Fruit fly (Drosophila melanogaster) whole organism, embryonic: ENCODE data around the gene Bx.

ENCODE experiments used
- Bteb2 ChIP-seq: fragments of 200-800 bp; sonication (Bioruptor generic); optimal IDR thresholded peaks from 2 replicates; lab custom pipeline; 2016; ENCODE audit warnings: missing biosample characterization, missing genetic modification characterization
- CG11456 ChIP-seq: fragments of 200-800 bp; sonication (Bioruptor generic); IDR thresholded peaks from 3 replicates; pipeline ENCODE4 v1.3.6; 2022; ENCODE audit warnings: missing biosample characterization, missing genetic modification characterization
- CG12391 ChIP-seq: fragments of 200-800 bp; sonication (Bioruptor generic); optimal IDR thresholded peaks from 3 replicates; lab custom pipeline; 2018; ENCODE audit warnings: missing biosample characterization, mild to moderate bottlenecking, missing genetic modification characterization, moderate library complexity
- CG12659 ChIP-seq: fragments of 200-800 bp; sonication (Bioruptor generic); optimal IDR thresholded peaks from 3 replicates; lab custom pipeline; 2017; ENCODE audit warnings: mild to moderate bottlenecking, missing biosample characterization, missing genetic modification reagents, missing genetic modification characterization
- CG14441 ChIP-seq: fragments of 200-800 bp; sonication (Bioruptor generic); IDR thresholded peaks from 2 replicates; pipeline ENCODE4 v1.3.6; 2022; ENCODE audit warnings: missing biosample characterization, missing genetic modification characterization
- CG15073 ChIP-seq: fragments of 200-800 bp; sonication (Bioruptor generic); optimal IDR thresholded peaks from 2 replicates; lab custom pipeline; 2016; ENCODE audit warnings: missing biosample characterization, missing genetic modification characterization
- CG17328 ChIP-seq: fragments of 200-800 bp; sonication (Bioruptor generic); IDR thresholded peaks from 2 replicates; pipeline ENCODE4 v1.3.6; 2022; ENCODE audit warnings: missing biosample characterization, missing genetic modification characterization
- CG17829 ChIP-seq: fragments of 200-800 bp; optimal IDR thresholded peaks from 2 replicates; lab custom pipeline; 2019; ENCODE audit warnings: missing biosample characterization, mild to moderate bottlenecking, missing genetic modification characterization, moderate library complexity
- CG32772 ChIP-seq: fragments of 200-800 bp; sonication (Bioruptor generic); IDR thresholded peaks from 2 replicates; pipeline ENCODE4 v1.3.6; 2022; ENCODE audit warnings: missing biosample characterization, missing genetic modification characterization
- CG34224 ChIP-seq: fragments of 200-800 bp; sonication (Bioruptor generic); IDR thresholded peaks from 3 replicates; pipeline ENCODE4 v1.3.6; 2022; ENCODE audit warnings: missing biosample characterization, missing genetic modification characterization; ENCODE audit not compliant: partially characterized antibody
- CG43689 ChIP-seq: fragments of 200-800 bp; sonication (Bioruptor generic); IDR thresholded peaks from 2 replicates; pipeline ENCODE4 v1.3.6; 2022; ENCODE audit warnings: missing biosample characterization, missing genetic modification characterization
- CG4707 ChIP-seq: fragments of 200-800 bp; sonication (Bioruptor generic); optimal IDR thresholded peaks from 2 replicates; lab custom pipeline; 2018; ENCODE audit warnings: missing biosample characterization, mild to moderate bottlenecking, missing genetic modification characterization, moderate library complexity
- CG5180 ChIP-seq: fragments of 200-800 bp; sonication (Bioruptor generic); optimal IDR thresholded peaks from 3 replicates; lab custom pipeline; 2017; ENCODE audit warnings: missing biosample characterization, missing genetic modification characterization, mild to moderate bottlenecking, moderate library complexity, missing genetic modification reagents
- CG7963 ChIP-seq: fragments of 200-800 bp; sonication (Bioruptor generic); IDR thresholded peaks from 3 replicates; pipeline ENCODE4 v1.3.6; 2022; ENCODE audit warnings: missing biosample characterization, missing genetic modification characterization; ENCODE audit not compliant: partially characterized antibody
- CG8281 ChIP-seq: fragments of 200-800 bp; sonication (Bioruptor generic); optimal IDR thresholded peaks from 2 replicates; lab custom pipeline; 2018; ENCODE audit warnings: missing biosample characterization, mild to moderate bottlenecking, missing genetic modification characterization, moderate library complexity
- Dbx ChIP-seq: fragments of 200-800 bp; sonication (Bioruptor generic); IDR thresholded peaks from 3 replicates; pipeline ENCODE4 v1.3.6; 2022; ENCODE audit warnings: missing biosample characterization, missing genetic modification characterization
- E2f2 ChIP-seq: fragments of 200-800 bp; sonication (Bioruptor generic); IDR thresholded peaks from 2 replicates; pipeline ENCODE4 v1.3.6; 2022; ENCODE audit warnings: missing biosample characterization, missing genetic modification characterization
- Elba2 ChIP-seq: fragments of 200-800 bp; sonication (Bioruptor generic); optimal IDR thresholded peaks from 3 replicates; lab custom pipeline; 2016; ENCODE audit warnings: missing biosample characterization, missing genetic modification characterization
- Ets97D ChIP-seq: fragments of 200-800 bp; sonication (Bioruptor generic); optimal IDR thresholded peaks from 3 replicates; lab custom pipeline; 2016; ENCODE audit warnings: missing biosample characterization, missing genetic modification characterization
- Fer3 ChIP-seq: fragments of 200-800 bp; sonication (Bioruptor generic); optimal IDR thresholded peaks from 2 replicates; lab custom pipeline; 2018; ENCODE audit warnings: missing biosample characterization, mild to moderate bottlenecking, missing genetic modification characterization, moderate library complexity
- Gsc ChIP-seq: fragments of 200-800 bp; sonication (Bioruptor generic); IDR thresholded peaks from 2 replicates; pipeline ENCODE4 v1.3.6; 2022; ENCODE audit warnings: missing biosample characterization, missing genetic modification characterization
- H2.0 ChIP-seq: fragments of 200-800 bp; sonication (Bioruptor generic); IDR thresholded peaks from 2 replicates; pipeline ENCODE4 v1.3.6; 2022; ENCODE audit warnings: missing biosample characterization, missing genetic modification characterization
- Hand ChIP-seq: fragments of 200-800 bp; sonication (Bioruptor generic); optimal IDR thresholded peaks from 2 replicates; lab custom pipeline; 2017; ENCODE audit warnings: mild to moderate bottlenecking, missing biosample characterization, missing genetic modification reagents, missing genetic modification characterization
- Hr3 ChIP-seq: fragments of 200-800 bp; sonication (Bioruptor generic); optimal IDR thresholded peaks from 3 replicates; lab custom pipeline; 2016; ENCODE audit warnings: missing biosample characterization, missing genetic modification characterization
- Hsf ChIP-seq: fragments of 200-800 bp; sonication (Bioruptor generic); optimal IDR thresholded peaks from 3 replicates; lab custom pipeline; 2016; ENCODE audit warnings: missing biosample characterization, missing genetic modification characterization
- Med ChIP-seq: fragments of 200-800 bp; sonication (Bioruptor generic); peaks from one replicate; lab custom pipeline; 2016; ENCODE audit warnings: missing biosample characterization, missing genetic modification characterization, mild to moderate bottlenecking, inconsistent platforms, moderate library complexity
- Mes4 ChIP-seq: fragments of 200-800 bp; sonication (Bioruptor generic); optimal IDR thresholded peaks from 2 replicates; lab custom pipeline; 2016; ENCODE audit warnings: missing biosample characterization, missing genetic modification characterization
- Nf-YA ChIP-seq: fragments of 200-800 bp; sonication (Bioruptor generic); IDR thresholded peaks from 2 replicates; pipeline ENCODE4 v1.3.6; 2022; ENCODE audit warnings: missing biosample characterization, missing genetic modification characterization
- Nf-YB ChIP-seq: fragments of 200-800 bp; sonication (Bioruptor generic); optimal IDR thresholded peaks from 3 replicates; lab custom pipeline; 2019; ENCODE audit warnings: missing biosample characterization, mild to moderate bottlenecking, missing genetic modification characterization, moderate library complexity
- Oaz ChIP-seq: fragments of 200-800 bp; sonication (Bioruptor generic); IDR thresholded peaks from 2 replicates; pipeline ENCODE4 v1.3.6; 2022; ENCODE audit warnings: missing biosample characterization, missing genetic modification characterization
- Stat92E ChIP-seq, 3 experiments: fragments of >200 bp in 2 of 3; fragments of 200-800 bp in 1 of 3; sonication (Bioruptor generic) in 1 of 3; optimal IDR thresholded peaks; 2 replicates each; lab custom pipeline; 2017 to 2019; ENCODE audit warnings: missing biosample characterization in 3 of 3, missing genetic modification characterization in 3 of 3, mild to moderate bottlenecking in 1 of 3, moderate library complexity in 1 of 3
- bcd ChIP-seq: fragments of 200-800 bp; sonication (Bioruptor generic); optimal IDR thresholded peaks from 2 replicates; lab custom pipeline; 2017; ENCODE audit warnings: missing biosample characterization, mild to moderate bottlenecking, missing genetic modification characterization
- bowl ChIP-seq: fragments of 200-800 bp; sonication (Bioruptor generic); IDR thresholded peaks from 2 replicates; pipeline ENCODE4 v1.3.6; 2022; ENCODE audit warnings: missing biosample characterization, missing genetic modification characterization
- bsh ChIP-seq, 2 experiments: fragments of 200-800 bp; sonication (Bioruptor generic); optimal IDR thresholded peaks; 2 replicates each; lab custom pipeline; 2017 to 2018; ENCODE audit warnings: mild to moderate bottlenecking in 2 of 2, missing biosample characterization in 2 of 2, missing genetic modification characterization in 2 of 2, moderate library complexity in 1 of 2
- chm ChIP-seq: fragments of 200-800 bp; sonication (Bioruptor generic); IDR thresholded peaks from 2 replicates; pipeline ENCODE4 v1.3.6; 2022; ENCODE audit warnings: missing biosample characterization, missing genetic modification characterization
- dmrt11E ChIP-seq: fragments of 200-800 bp; sonication (Bioruptor generic); optimal IDR thresholded peaks from 3 replicates; lab custom pipeline; 2018; ENCODE audit warnings: missing biosample characterization, mild to moderate bottlenecking, missing genetic modification characterization, moderate library complexity
- dysf ChIP-seq: fragments of 200-800 bp; sonication (Bioruptor generic); IDR thresholded peaks from 3 replicates; pipeline ENCODE4 v1.3.6; 2022; ENCODE audit warnings: missing biosample characterization, missing genetic modification characterization
- exex ChIP-seq: fragments of 200-800 bp; sonication (Bioruptor generic); optimal IDR thresholded peaks from 4 replicates; lab custom pipeline; 2018; ENCODE audit warnings: missing biosample characterization, mild to moderate bottlenecking, missing genetic modification characterization, moderate library complexity
- hb ChIP-seq: fragments of 200-800 bp; sonication (Bioruptor generic); IDR thresholded peaks from 3 replicates; pipeline ENCODE4 v1.3.6; 2022; ENCODE audit warnings: missing biosample characterization, missing genetic modification characterization; ENCODE audit not compliant: partially characterized antibody
- hkb ChIP-seq, 2 experiments: fragments of 200-800 bp in 1 of 2; fragments of >200 bp in 1 of 2; sonication (Bioruptor generic) in 1 of 2; IDR thresholded peaks in 1 of 2; optimal IDR thresholded peaks in 1 of 2; 2 replicates each; pipeline versions ENCODE4 v1.3.6 to Lab custom; 2017 to 2022; ENCODE audit warnings: missing biosample characterization in 1 of 2, missing genetic modification characterization in 1 of 2
- insv ChIP-seq, 2 experiments: fragments of 200-800 bp; sonication (Bioruptor generic); optimal IDR thresholded peaks; 3 replicates each; lab custom pipeline; 2016 to 2018; ENCODE audit warnings: missing biosample characterization in 2 of 2, missing genetic modification characterization in 2 of 2
- nom ChIP-seq: fragments of 200-800 bp; sonication (Bioruptor generic); optimal IDR thresholded peaks from 2 replicates; lab custom pipeline; 2017; ENCODE audit warnings: missing biosample characterization, missing genetic modification characterization, mild to moderate bottlenecking, moderate library complexity, missing genetic modification reagents
- otp ChIP-seq: fragments of 200-800 bp; sonication (Bioruptor generic); IDR thresholded peaks from 3 replicates; pipeline ENCODE4, ENCODE4 v1.3.6; 2022; ENCODE audit warnings: missing biosample characterization, missing genetic modification characterization
- repo ChIP-seq: fragments of 200-800 bp; sonication (Bioruptor generic); optimal IDR thresholded peaks from 2 replicates; lab custom pipeline; 2016; ENCODE audit warnings: missing biosample characterization, missing genetic modification characterization
- so ChIP-seq: fragments of 200-800 bp; sonication (Bioruptor generic); IDR thresholded peaks from 3 replicates; pipeline ENCODE4 v1.3.6; 2022; ENCODE audit warnings: missing biosample characterization, missing genetic modification characterization
- sob ChIP-seq: fragments of 200-800 bp; sonication (Bioruptor generic); IDR thresholded peaks from 2 replicates; pipeline ENCODE4 v1.3.6; 2022; ENCODE audit warnings: missing biosample characterization, missing genetic modification characterization
- tgo ChIP-seq: fragments of 200-800 bp; sonication (Bioruptor generic); IDR thresholded peaks from 3 replicates; pipeline ENCODE4 v1.3.6; 2022; ENCODE audit warnings: missing biosample characterization, missing genetic modification characterization
- tin ChIP-seq: fragments of 200-800 bp; sonication (Bioruptor generic); optimal IDR thresholded peaks from 3 replicates; lab custom pipeline; 2016; ENCODE audit warnings: missing biosample characterization, missing genetic modification characterization
- unc-4 ChIP-seq: fragments of 200-800 bp; sonication (Bioruptor generic); IDR thresholded peaks from 2 replicates; pipeline ENCODE4 v1.3.6; 2022; ENCODE audit warnings: missing biosample characterization, missing genetic modification characterization; ENCODE audit not compliant: partially characterized antibody
- usp ChIP-seq: fragments of >200 bp; optimal IDR thresholded peaks from 2 replicates; lab custom pipeline; 2017; ENCODE audit warnings: missing biosample characterization, missing genetic modification characterization
- wdn ChIP-seq: fragments of 200-800 bp; sonication (Bioruptor generic); IDR thresholded peaks from 2 replicates; pipeline ENCODE4 v1.3.6; 2022; ENCODE audit warnings: missing biosample characterization, missing genetic modification characterization

The Bx gene

dm6 chrX:18517415-18517814, 2.2 kb downstream of the Bx start (continued):
- 0 out of 3 replicates have a peak, but pooled peaks have one; percentile 29 for TF ChIP-seq tgo
- no peak for TF ChIP-seq CG15073
- TF ChIP-seq Nf-YA, result peak; percentile 38; the same call in 1 of the 2 replicates
- TF ChIP-seq CG11456 (GFP tag; lab: Robert Waterston, UW), result peak; percentile 62; the same call in 1 of the 3 replicates
- peak in 1 of 2 experiments; percentile 56 for TF ChIP-seq insv (GFP tag; optimal IDR thresholded peaks at IDR 0.05; lab: Kevin White, UChicago)
- TF ChIP-seq dysf, result peak; percentile 48; the same call in 1 of the 3 replicates
- peak; percentile 30 for TF ChIP-seq CG12659 (GFP tag; lab: Kevin White, UChicago)
- TF ChIP-seq dmrt11E (tag; lab: Kevin White, UChicago), result peak; percentile 5
- TF ChIP-seq bowl, result no peak
- TF ChIP-seq E2f2 (GFP tag; lab: Robert Waterston, UW), result peak; percentile 39; the same call in 1 of the 2 replicates
- peak; percentile 5 for TF ChIP-seq Nf-YB (GFP tag; lab: Kevin White, UChicago)
- TF ChIP-seq chm (GFP tag; lab: Robert Waterston, UW), result peak; percentile 62; the same call in 1 of the 2 replicates
- peak; percentile 10 for TF ChIP-seq Mes4
- TF ChIP-seq CG17328, result peak; percentile 52; the same call in 1 of the 2 replicates
- no peak for TF ChIP-seq CG34224
- no peak for TF ChIP-seq H2.0
- TF ChIP-seq Hand (GFP tag; lab: Kevin White, UChicago), result no peak
- TF ChIP-seq bcd (GFP tag; lab: Kevin White, UChicago), result peak; percentile 12
- peak; percentile 40 for TF ChIP-seq CG17829 (tag; lab: Kevin White, UChicago)
- TF ChIP-seq bsh (GFP tag; optimal IDR thresholded peaks at IDR 0.05; lab: Kevin White, UChicago), result peak in 1 of 2 experiments; percentile 43
- no peak for TF ChIP-seq CG7963
- TF ChIP-seq hkb (optimal IDR thresholded peaks at IDR 0.05; lab: Kevin White, UChicago), result no peak
- 0 out of 2 replicates have a peak, but pooled peaks have one; percentile 30 for TF ChIP-seq hkb (GFP tag; IDR thresholded peaks at IDR 0.05; lab: Robert Waterston, UW)
- no peak for TF ChIP-seq repo (GFP tag; lab: Kevin White, UChicago)
- peak; percentile 58 for TF ChIP-seq Hsf (GFP tag; lab: Kevin White, UChicago)
- no peak for TF ChIP-seq nom
- TF ChIP-seq Hr3, result no peak
- TF ChIP-seq CG32772 (GFP tag; lab: Robert Waterston, UW), result peak; percentile 90
- TF ChIP-seq Fer3, result peak; percentile 1
- TF ChIP-seq sob (GFP tag; lab: Robert Waterston, UW), result peak; percentile 52; the same call in 1 of the 2 replicates
- peak; percentile 5 for TF ChIP-seq CG4707 (GFP tag; lab: Kevin White, UChicago)
- peak; percentile 29 for TF ChIP-seq tin
- TF ChIP-seq otp, result peak; percentile 70; the same call in 1 of the 3 replicates
- 0 out of 2 replicates have a peak, but pooled peaks have one; percentile 41 for TF ChIP-seq CG14441 (GFP tag; lab: Robert Waterston, UW)
- peak; percentile 9 for TF ChIP-seq Elba2 (GFP tag; lab: Kevin White, UChicago)
- TF ChIP-seq CG43689 (GFP tag; lab: Robert Waterston, UW), result 0 out of 2 replicates have a peak, but pooled peaks have one; percentile 28
- TF ChIP-seq usp (GFP tag; lab: Kevin White, UChicago), result no peak
- peak; percentile 10 for TF ChIP-seq CG12391 (tag; lab: Kevin White, UChicago)

DNA sequence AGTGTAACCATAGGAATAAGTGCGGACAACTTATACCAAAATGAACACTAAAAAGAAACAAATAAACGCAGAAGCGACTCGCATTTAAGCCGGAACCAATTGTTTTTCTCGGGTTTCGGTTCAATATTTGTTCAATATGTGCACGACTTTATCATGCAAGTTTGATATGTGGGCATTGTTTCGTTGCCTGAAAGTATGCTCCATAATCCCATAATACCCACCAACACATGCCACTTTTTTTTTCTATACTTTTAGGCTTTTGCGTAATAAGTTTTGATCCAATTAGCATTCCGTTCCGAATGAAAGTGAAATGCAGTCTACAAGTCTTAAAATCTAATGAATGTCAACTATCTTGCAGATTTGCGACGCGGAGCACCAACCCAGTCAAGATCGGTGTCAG, 5.1 kb downstream of the Bx start:
- TF ChIP-seq Med (GFP tag; lab: Kevin White, UChicago) (peak; percentile 37), Bteb2 (no peak), Dbx (GFP tag; lab: Robert Waterston, UW) (no peak), so (GFP tag; lab: Robert Waterston, UW) (no peak), Oaz (GFP tag; lab: Robert Waterston, UW) (no peak), unc-4 (GFP tag; lab: Robert Waterston, UW) (no peak), Stat92E (GFP tag; optimal IDR thresholded peaks at IDR 0.05; lab: Kevin White, UChicago) (no peak), wdn (GFP tag; lab: Robert Waterston, UW) (no peak), exex (tag; lab: Kevin White, UChicago) (no peak), CG5180 (GFP tag; lab: Kevin White, UChicago) (peak; percentile 94), CG8281 (peak; percentile 61), Ets97D (no peak), hb (GFP tag; lab: Robert Waterston, UW) (no peak), Gsc (GFP tag; lab: Robert Waterston, UW) (no peak)
- TF ChIP-seq, all 482 proteins: peak for 3
